Fruit fly (Drosophila melanogaster) whole organism, larva: ENCODE results near the gene CG34452.

Experiments
- noc ChIP-seq: fragments of 200-800 bp; sonication (Bioruptor generic); optimal IDR thresholded peaks from 3 replicates; lab custom pipeline; 2019; ENCODE audit warnings: missing biosample characterization, mild to moderate bottlenecking, missing genetic modification characterization, moderate library complexity

CG34452 gene

dm6 chr3L:15704250-15704985 is 16.7 kb upstream of the CG34452 start:
- no peak for TF ChIP-seq noc (tag; lab: Kevin White, UChicago)

- no peak for TF ChIP-seq noc (tag; lab: Kevin White, UChicago)
Observed at dm6 chr3L:15703330-15704119, 15.8 kb upstream of the CG34452 start.

dm6 chr3L:15702191-15702590 is 14.5 kb upstream of the CG34452 start:
- TF ChIP-seq noc (tag; lab: Kevin White, UChicago): no peak

dm6 chr3L:15700338-15700966 is 12.8 kb upstream of the CG34452 start:
- no peak for TF ChIP-seq noc (tag; lab: Kevin White, UChicago)

- no peak for TF ChIP-seq noc (tag; lab: Kevin White, UChicago)
Observed at dm6 chr3L:15699626-15700337, 12.1 kb upstream of the CG34452 start, which contains the start of gene comm2. TSS of gene comm2 (minus strand) at chr3L:15699850.

- TF ChIP-seq noc (tag; lab: Kevin White, UChicago): no peak
Observed at dm6 chr3L:15697916-15698315, 10.2 kb upstream of the CG34452 start.

- no peak for TF ChIP-seq noc (tag; lab: Kevin White, UChicago)
Observed at dm6 chr3L:15695195-15695594, 7.5 kb upstream of the CG34452 start.

dm6 chr3L:15694406-15694805 is 6.7 kb upstream of the CG34452 start:
- peak; percentile 2 for TF ChIP-seq noc (tag; lab: Kevin White, UChicago)

- TF ChIP-seq noc (tag; lab: Kevin White, UChicago): no peak
Observed at dm6 chr3L:15692794-15693532, 5.3 kb upstream of the CG34452 start.

dm6 chr3L:15692388-15692787 is 4.7 kb upstream of the CG34452 start:
- TF ChIP-seq noc (tag; lab: Kevin White, UChicago): no peak

dm6 chr3L:15691968-15692367 is 4.3 kb upstream of the CG34452 start, which contains the start of gene CG34451:
TSS of gene CG34451 (minus strand) at chr3L:15692068.
- TF ChIP-seq noc (tag; lab: Kevin White, UChicago): no peak

- TF ChIP-seq noc (tag; lab: Kevin White, UChicago): peak; percentile 31
Observed at dm6 chr3L:15690711-15691591, 3.2 kb upstream of the CG34452 start.

dm6 chr3L:15689518-15689917 is 1.8 kb upstream of the CG34452 start:
- peak; percentile 48 for TF ChIP-seq noc (tag; lab: Kevin White, UChicago)

dm6 chr3L:15684017-15684416 is 3.7 kb downstream of the CG34452 start:
- no peak for TF ChIP-seq noc (tag; lab: Kevin White, UChicago)
